Fruit fly (Drosophila melanogaster) whole organism, wandering third instar larva: ENCODE results near the gene CG17239.

Experiments used
- Abd-B ChIP-seq: fragments of >200 bp; optimal IDR thresholded peaks from 2 replicates; lab custom pipeline; 2017; ENCODE audit warnings: missing biosample characterization, missing genetic modification characterization
- CG32264 ChIP-seq: fragments of 200-800 bp; sonication (Bioruptor generic); optimal IDR thresholded peaks from 2 replicates; lab custom pipeline; 2016; ENCODE audit warnings: missing biosample characterization, missing genetic modification characterization
- CG9705 ChIP-seq: fragments of 200-800 bp; sonication (Bioruptor generic); optimal IDR thresholded peaks from 2 replicates; lab custom pipeline; 2018; ENCODE audit warnings: missing biosample characterization, mild to moderate bottlenecking, missing genetic modification characterization
- CrebA ChIP-seq: fragments of 200-800 bp; sonication (Bioruptor generic); optimal IDR thresholded peaks from 2 replicates; lab custom pipeline; 2016; ENCODE audit warnings: missing biosample characterization, mild to moderate bottlenecking, missing genetic modification characterization, borderline replicate concordance
- Dfd ChIP-seq: fragments of >200 bp; optimal IDR thresholded peaks from 2 replicates; lab custom pipeline; 2017; ENCODE audit warnings: missing biosample characterization, missing genetic modification characterization
- Dif ChIP-seq: fragments of 200-275, 200-300 bp; sonication (Bioruptor generic); optimal IDR thresholded peaks from 2 replicates; lab custom pipeline; 2018; ENCODE audit warnings: missing biosample characterization, missing genetic modification characterization; ENCODE audit not compliant: partially characterized antibody
- GATAd ChIP-seq: sonication (Bioruptor generic); optimal IDR thresholded peaks from 2 replicates; lab custom pipeline; 2016; ENCODE audit warnings: missing biosample characterization, missing genetic modification characterization
- HLH106 ChIP-seq: fragments of 200-800 bp; optimal IDR thresholded peaks from 3 replicates; lab custom pipeline; 2019; ENCODE audit warnings: missing biosample characterization, mild to moderate bottlenecking, missing genetic modification characterization, moderate library complexity
- Hr78 ChIP-seq: fragments of >200 bp; optimal IDR thresholded peaks from 2 replicates; lab custom pipeline; 2017; ENCODE audit warnings: missing biosample characterization, missing genetic modification characterization
- Hr83 ChIP-seq: fragments of 200-300 bp; sonication (Bioruptor generic); optimal IDR thresholded peaks from 2 replicates; lab custom pipeline; 2016; ENCODE audit warnings: missing biosample characterization, mild to moderate bottlenecking, missing genetic modification characterization, moderate library complexity; ENCODE audit not compliant: poor library complexity, severe bottlenecking
- Jra ChIP-seq: sonication (Bioruptor generic); optimal IDR thresholded peaks from 2 replicates; lab custom pipeline; 2016; ENCODE audit warnings: missing biosample characterization, missing genetic modification characterization
- Mio ChIP-seq: sonication (Bioruptor generic); optimal IDR thresholded peaks from 2 replicates; lab custom pipeline; 2016; ENCODE audit warnings: missing biosample characterization, missing genetic modification characterization
- N ChIP-seq: fragments of >200 bp; optimal IDR thresholded peaks from 2 replicates; lab custom pipeline; 2018; ENCODE audit warnings: missing biosample characterization, missing external identifiers, missing genetic modification characterization
- OdsH ChIP-seq: fragments of 200-800 bp; sonication (Bioruptor generic); optimal IDR thresholded peaks from 2 replicates; lab custom pipeline; 2016; ENCODE audit warnings: missing biosample characterization, mild to moderate bottlenecking, missing genetic modification characterization
- Vsx2 ChIP-seq: fragments of 200-300, 225-300 bp; sonication (Bioruptor generic); optimal IDR thresholded peaks from 2 replicates; lab custom pipeline; 2018; ENCODE audit warnings: missing biosample characterization, missing genetic modification characterization; ENCODE audit not compliant: partially characterized antibody
- br ChIP-seq: fragments of 200-800 bp; sonication (Bioruptor generic); optimal IDR thresholded peaks from 2 replicates; lab custom pipeline; 2016; ENCODE audit warnings: missing biosample characterization, missing genetic modification characterization
- brk ChIP-seq: fragments of 200-800 bp; sonication (Bioruptor generic); optimal IDR thresholded peaks from 2 replicates; lab custom pipeline; 2016; ENCODE audit warnings: missing biosample characterization, mild to moderate bottlenecking, missing genetic modification characterization
- dl ChIP-seq, 2 experiments: fragments of 175-275, 200-275 bp in 1 of 2; fragments of 200-275 bp in 1 of 2; sonication (Bioruptor generic); optimal IDR thresholded peaks; lab custom pipeline; 2018; ENCODE audit warnings: mild to moderate bottlenecking in 2 of 2, missing biosample characterization in 2 of 2, missing genetic modification characterization in 2 of 2, moderate library complexity in 2 of 2; ENCODE audit not compliant: partially characterized antibody in 2 of 2, insufficient read depth in 1 of 2
- dmrt93B ChIP-seq: fragments of 200-800 bp; sonication (Bioruptor generic); optimal IDR thresholded peaks from 2 replicates; lab custom pipeline; 2018; ENCODE audit warnings: missing biosample characterization, mild to moderate bottlenecking, missing genetic modification characterization
- dsf ChIP-seq: sonication (Bioruptor generic); optimal IDR thresholded peaks from 2 replicates; lab custom pipeline; 2016; ENCODE audit warnings: missing biosample characterization, missing genetic modification characterization, borderline replicate concordance
- ey ChIP-seq: fragments of 200-800 bp; sonication (Bioruptor generic); optimal IDR thresholded peaks from 2 replicates; lab custom pipeline; 2016; ENCODE audit warnings: missing biosample characterization, missing genetic modification characterization
- foxo ChIP-seq, 2 experiments: fragments of 200-800 bp; sonication (Bioruptor generic); optimal IDR thresholded peaks; 2 replicates in 1 of 2; 3 replicates in 1 of 2; lab custom pipeline; 2016 to 2017; ENCODE audit warnings: missing biosample characterization in 2 of 2, missing genetic modification characterization in 2 of 2
- fru ChIP-seq: fragments of 200-800 bp; sonication (Bioruptor generic); optimal IDR thresholded peaks from 3 replicates; lab custom pipeline; 2016; ENCODE audit warnings: missing biosample characterization, mild to moderate bottlenecking, missing genetic modification characterization
- h ChIP-seq: fragments of 200-800 bp; sonication (Bioruptor generic); optimal IDR thresholded peaks from 3 replicates; lab custom pipeline; 2016; ENCODE audit warnings: missing biosample characterization, mild to moderate bottlenecking, missing genetic modification characterization
- jim ChIP-seq: fragments of 175-275, 200-325 bp; sonication (Bioruptor generic); optimal IDR thresholded peaks from 2 replicates; lab custom pipeline; 2016; ENCODE audit warnings: missing biosample characterization, mild to moderate bottlenecking, missing genetic modification characterization
- lola ChIP-seq: fragments of >200 bp; optimal IDR thresholded peaks from 2 replicates; lab custom pipeline; 2017; ENCODE audit warnings: missing biosample characterization, missing genetic modification characterization
- pan ChIP-seq: fragments of >200 bp; optimal IDR thresholded peaks from 2 replicates; lab custom pipeline; 2017
- rgr ChIP-seq: fragments of 200-800 bp; sonication (Bioruptor generic); optimal IDR thresholded peaks from 3 replicates; lab custom pipeline; 2016; ENCODE audit warnings: missing biosample characterization, mild to moderate bottlenecking, missing genetic modification characterization
- sage ChIP-seq: fragments of 200-800 bp; sonication (Bioruptor generic); optimal IDR thresholded peaks from 2 replicates; lab custom pipeline; 2016; ENCODE audit warnings: missing biosample characterization, mild to moderate bottlenecking, missing genetic modification characterization
- sv ChIP-seq: fragments of 200-800 bp; sonication (Bioruptor generic); optimal IDR thresholded peaks from 3 replicates; lab custom pipeline; 2016; ENCODE audit warnings: missing biosample characterization, missing genetic modification characterization
- tai ChIP-seq: sonication (Bioruptor generic); optimal IDR thresholded peaks from 2 replicates; lab custom pipeline; 2016; ENCODE audit warnings: missing biosample characterization, missing genetic modification characterization
- usp ChIP-seq: fragments of >200 bp; optimal IDR thresholded peaks from 2 replicates; lab custom pipeline; 2017; ENCODE audit warnings: missing biosample characterization, missing genetic modification characterization
- woc ChIP-seq: sonication (Bioruptor generic); optimal IDR thresholded peaks from 2 replicates; lab custom pipeline; 2016; ENCODE audit warnings: missing biosample characterization, mild to moderate bottlenecking, missing genetic modification characterization

The CG17239 gene

DNA sequence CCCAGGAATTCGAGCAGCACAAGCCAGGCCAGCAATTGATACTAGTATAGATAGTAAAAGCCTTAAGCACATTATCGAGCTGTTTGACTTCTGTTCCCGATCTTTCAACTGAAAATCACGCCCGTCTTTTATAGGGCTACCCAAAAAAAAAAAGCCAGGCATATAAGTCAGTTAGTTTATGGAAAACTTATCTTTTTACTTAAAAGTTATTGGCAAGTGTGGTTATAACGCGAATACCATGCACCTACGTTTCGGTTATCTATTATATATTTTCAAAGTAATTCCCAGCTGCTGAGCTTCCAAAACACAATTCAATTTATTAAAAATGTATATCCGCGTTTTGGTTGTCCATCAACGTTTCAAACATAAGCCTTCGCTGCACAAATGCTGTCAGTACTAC lies 34.6 kb upstream of the CG17239 start, which contains the start of gene CG31681:
Gene CG31681 (minus strand): TSS at position 101 of the 400 bp plus-strand sequence.
- no peak for TF ChIP-seq CG9705 (GFP tag; lab: Kevin White, UChicago)
- TF ChIP-seq Dif (GFP tag; lab: Kevin White, UChicago) = no peak
- no peak for TF ChIP-seq pan (lab: Kevin White, UChicago)
- no peak for TF ChIP-seq N (GFP tag; lab: Kevin White, UChicago)
- TF ChIP-seq h (GFP tag; lab: Kevin White, UChicago) = no peak
- no peak for TF ChIP-seq Abd-B (GFP tag; lab: Kevin White, UChicago)
- no peak for TF ChIP-seq ey (GFP tag; lab: Kevin White, UChicago)
- no peak for TF ChIP-seq sv
- TF ChIP-seq br = no peak
- no peak for TF ChIP-seq Hr83
- no peak for TF ChIP-seq Dfd (GFP tag; lab: Kevin White, UChicago)
- no peak for TF ChIP-seq Mio (GFP tag; lab: Kevin White, UChicago)
- no peak for TF ChIP-seq foxo (GFP tag; optimal IDR thresholded peaks at IDR 0.05; lab: Kevin White, UChicago)
- no peak for TF ChIP-seq woc (GFP tag; lab: Kevin White, UChicago)
- TF ChIP-seq Vsx2 (GFP tag; lab: Kevin White, UChicago) = no peak
- TF ChIP-seq rgr = no peak
- no peak for TF ChIP-seq Hr78 (GFP tag; lab: Kevin White, UChicago)

DNA sequence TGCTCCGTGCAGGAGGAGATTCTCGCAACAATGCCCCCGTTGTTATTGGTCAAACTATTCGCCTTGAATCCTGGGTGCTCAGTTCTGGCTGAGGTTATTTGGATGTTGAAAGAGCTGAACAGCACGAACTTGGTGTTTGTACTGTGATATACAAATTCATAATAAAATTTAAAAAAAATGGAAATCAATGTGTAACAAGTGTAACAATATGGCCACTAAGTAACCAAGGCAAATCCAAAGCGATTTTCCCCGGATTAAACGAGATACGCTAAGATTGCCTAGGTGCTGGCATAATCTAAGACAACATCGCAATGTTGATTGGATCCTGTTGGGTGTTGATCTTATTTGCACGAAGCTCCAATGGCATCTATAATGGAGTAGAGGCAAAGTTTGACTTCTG lies 32.7 kb upstream of the CG17239 start, which contains the start of gene CG4271:
Gene CG4271 (plus strand): TSS at position 301 of the 400 bp plus-strand sequence.
- TF ChIP-seq GATAd (GFP tag; lab: Kevin White, UChicago) (no peak), Dif (GFP tag; lab: Kevin White, UChicago) (no peak), usp (no peak), rgr (no peak), Dfd (GFP tag; lab: Kevin White, UChicago) (no peak), Hr83 (no peak), Abd-B (GFP tag; lab: Kevin White, UChicago) (no peak)
- TF ChIP-seq, all 38 proteins: peak for 0

DNA sequence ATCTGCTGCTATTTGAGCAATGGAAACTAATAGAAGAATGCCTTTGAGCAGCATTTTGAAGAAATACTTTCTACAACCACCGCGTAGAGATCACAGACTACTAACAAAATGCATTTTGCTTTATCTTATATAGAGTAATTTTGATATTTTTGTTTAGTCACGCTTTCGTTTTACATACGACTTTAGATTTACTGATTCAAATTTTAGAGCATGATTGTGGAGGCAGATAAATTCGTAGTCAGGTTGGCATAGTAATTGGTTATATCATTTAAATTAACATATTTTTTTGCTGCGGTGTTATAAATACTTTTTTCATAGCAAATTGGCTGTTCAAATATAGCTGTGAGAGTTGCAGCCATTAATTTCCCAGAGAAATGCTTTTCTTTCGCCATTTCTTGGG lies 16.9 kb upstream of the CG17239 start, which contains the start of gene CG17242:
Gene CG17242 (minus strand): TSS at position 101 of the 400 bp plus-strand sequence.
- TF ChIP-seq pan (lab: Kevin White, UChicago) = no peak
- no peak for TF ChIP-seq jim (GFP tag; lab: Kevin White, UChicago)
- no peak for TF ChIP-seq Vsx2 (GFP tag; lab: Kevin White, UChicago)
- no peak for TF ChIP-seq sv
- TF ChIP-seq OdsH (GFP tag; lab: Kevin White, UChicago) = no peak
- TF ChIP-seq rgr = no peak
- no peak for TF ChIP-seq GATAd (GFP tag; lab: Kevin White, UChicago)
- no peak for TF ChIP-seq Hr83
- no peak for TF ChIP-seq tai (GFP tag; lab: Kevin White, UChicago)
- no peak for TF ChIP-seq brk (GFP tag; lab: Kevin White, UChicago)
- no peak for TF ChIP-seq Jra
- no peak for TF ChIP-seq dmrt93B (GFP tag; lab: Kevin White, UChicago)
- TF ChIP-seq h (GFP tag; lab: Kevin White, UChicago) = no peak
- TF ChIP-seq CrebA (GFP tag; lab: Kevin White, UChicago) = no peak
- TF ChIP-seq Dfd (GFP tag; lab: Kevin White, UChicago) = no peak
- no peak for TF ChIP-seq Dif (GFP tag; lab: Kevin White, UChicago)

DNA sequence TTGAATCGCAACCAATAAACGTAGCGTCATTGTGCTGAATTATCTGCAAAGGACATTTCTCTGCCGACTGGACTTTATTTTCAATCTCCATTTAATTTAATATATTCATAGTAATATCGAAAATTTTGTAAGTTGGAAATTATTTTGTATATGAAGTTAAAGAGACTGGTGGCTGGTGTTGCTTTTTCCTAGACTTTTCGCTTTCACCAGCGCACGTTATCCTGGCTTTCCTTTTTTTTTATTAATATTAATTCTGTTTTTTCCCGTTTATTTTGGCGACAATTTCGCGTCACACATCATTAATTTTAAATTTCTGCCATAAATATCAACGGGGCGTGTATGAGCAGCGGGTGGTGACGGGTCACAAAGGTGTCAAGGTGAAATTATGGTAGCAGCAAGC lies 13.1 kb upstream of the CG17239 start, which contains the start of gene CG34049:
Gene CG34049 (minus strand): TSS at position 101 of the 400 bp plus-strand sequence.
- TF ChIP-seq Mio (GFP tag; lab: Kevin White, UChicago) (no peak), Abd-B (GFP tag; lab: Kevin White, UChicago) (no peak), CG32264 (no peak), usp (no peak), lola (no peak), tai (GFP tag; lab: Kevin White, UChicago) (no peak), Hr83 (no peak), GATAd (GFP tag; lab: Kevin White, UChicago) (no peak)

DNA sequence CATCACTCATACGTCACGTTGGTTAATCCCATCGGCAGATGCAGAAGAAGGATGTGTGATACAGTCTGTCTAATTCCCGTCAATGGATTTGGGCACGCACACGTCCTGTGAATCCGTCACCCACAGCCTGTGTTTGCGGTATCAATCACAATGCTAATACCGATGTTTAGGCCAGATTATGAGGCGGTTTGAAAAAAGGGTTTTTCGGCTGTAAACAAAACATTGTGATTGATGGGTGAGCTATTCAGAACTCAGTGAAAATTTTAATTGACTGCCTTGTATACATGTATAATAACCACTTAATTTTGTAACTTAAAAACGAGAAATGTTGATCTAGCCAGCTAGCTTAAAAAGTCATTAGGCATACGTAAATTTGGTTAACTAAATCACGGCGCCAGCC lies 11.0 kb upstream of the CG17239 start, which contains the start of gene CG4270:
Gene CG4270 (plus strand): TSS at position 301 of the 400 bp plus-strand sequence.
- TF ChIP-seq dl (GFP tag; optimal IDR thresholded peaks at IDR 0.05; lab: Kevin White, UChicago; ENCODE audit: insufficient read depth in 1 of 2, partially characterized antibody in 2 of 2) (no peak), N (GFP tag; lab: Kevin White, UChicago) (no peak), CrebA (GFP tag; lab: Kevin White, UChicago) (no peak), foxo (GFP tag; optimal IDR thresholded peaks at IDR 0.05; lab: Kevin White, UChicago) (no peak), fru (GFP tag; lab: Kevin White, UChicago) (no peak), Vsx2 (GFP tag; lab: Kevin White, UChicago) (no peak), pan (lab: Kevin White, UChicago) (no peak), Hr83 (no peak), usp (no peak), rgr (no peak), sv (no peak), h (GFP tag; lab: Kevin White, UChicago) (no peak), GATAd (GFP tag; lab: Kevin White, UChicago) (no peak), dsf (GFP tag; lab: Kevin White, UChicago) (no peak), Dif (GFP tag; lab: Kevin White, UChicago) (no peak), Hr78 (GFP tag; lab: Kevin White, UChicago) (no peak), ey (GFP tag; lab: Kevin White, UChicago) (no peak), sage (GFP tag; lab: Kevin White, UChicago) (no peak), HLH106 (tag; lab: Kevin White, UChicago) (no peak)
